Worm (Caenorhabditis elegans) whole organism, L2 larva: Measurements from ENCODE around the gene ZK228.3.

Source experiments
- F13H6.1 ChIP-seq: sonication (generic microtip); optimal IDR thresholded peaks from 2 replicates; lab custom pipeline; 2016; ENCODE audit warnings: missing genetic modification characterization, missing compliant biosample characterization
- R02D3.7 ChIP-seq: fragments of 150-350 bp; optimal IDR thresholded peaks from 2 replicates; lab custom pipeline; 2014; ENCODE audit warnings: missing biosample characterization, missing genetic modification characterization
- elt-1 ChIP-seq: fragments of 150-350 bp; optimal IDR thresholded peaks from 2 replicates; lab custom pipeline; 2014; ENCODE audit warnings: missing biosample characterization, missing genetic modification characterization
- elt-3 ChIP-seq: sonication (generic microtip); optimal IDR thresholded peaks from 2 replicates; lab custom pipeline; 2017; ENCODE audit warnings: missing biosample characterization, missing genetic modification characterization
- lin-11 ChIP-seq: fragments of 150-350 bp; sonication (generic microtip); optimal IDR thresholded peaks from 2 replicates; lab custom pipeline; 2014; ENCODE audit warnings: missing biosample characterization, missing genetic modification characterization, inconsistent platforms, mixed read lengths
- lin-13 ChIP-seq: fragments of 150-350 bp; optimal IDR thresholded peaks from 2 replicates; lab custom pipeline; 2014; ENCODE audit warnings: missing biosample characterization, missing genetic modification reagents, missing genetic modification characterization
- lin-39 ChIP-seq: fragments of 150-350 bp; optimal IDR thresholded peaks from 2 replicates; lab custom pipeline; 2014; ENCODE audit warnings: missing biosample characterization, missing genetic modification reagents, missing genetic modification characterization
- lsy-2 ChIP-seq, 2 experiments: fragments of 150-350 bp in 1 of 2; sonication (generic microtip) in 1 of 2; optimal IDR thresholded peaks; 2 replicates each; lab custom pipeline; 2014 to 2017; ENCODE audit warnings: missing biosample characterization in 2 of 2, missing genetic modification characterization in 2 of 2
- mdl-1 ChIP-seq, 2 experiments: fragments of 150-350 bp in 1 of 2; sonication (generic microtip) in 1 of 2; optimal IDR thresholded peaks; 2 replicates each; lab custom pipeline; 2017; ENCODE audit warnings: missing biosample characterization in 2 of 2, missing genetic modification characterization in 2 of 2
- nhr-10 ChIP-seq: sonication (generic microtip); optimal IDR thresholded peaks from 2 replicates; lab custom pipeline; 2017; ENCODE audit warnings: missing biosample characterization, missing genetic modification characterization
- nhr-25 ChIP-seq: fragments of 150-350 bp; sonication (generic microtip); optimal IDR thresholded peaks from 3 replicates; lab custom pipeline; 2014; ENCODE audit warnings: missing biosample characterization, missing genetic modification characterization

DNA sequence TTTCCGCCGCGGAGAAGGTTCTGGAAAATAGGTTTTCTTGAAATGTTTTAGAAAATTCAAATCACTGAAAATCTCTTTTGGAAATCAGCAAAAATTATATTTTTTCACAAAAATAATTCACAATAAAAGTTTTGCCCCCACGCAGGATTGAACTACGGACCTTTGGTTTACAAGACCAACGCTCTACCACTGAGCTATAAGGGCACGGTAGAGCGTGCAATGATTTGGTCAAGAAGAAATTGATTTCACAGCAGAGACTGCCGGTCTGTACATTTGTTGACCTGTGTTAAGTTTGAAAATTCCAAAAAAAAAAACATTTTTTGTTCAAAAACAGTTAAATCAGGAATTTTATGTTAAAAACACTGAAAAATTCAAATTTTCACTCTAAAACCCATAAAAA, 48.7 kb downstream of the ZK228.3 start:
- no peak for TF ChIP-seq nhr-10 (tag; lab: Kevin White, UChicago)
- no peak for TF ChIP-seq F13H6.1
- TF ChIP-seq lin-39 (tag; lab: Kevin White, UChicago), result no peak
- TF ChIP-seq elt-3 (tag; lab: Kevin White, UChicago), result no peak
- TF ChIP-seq lsy-2 (tag; optimal IDR thresholded peaks at IDR 0.05; lab: Kevin White, UChicago), result no peak
- no peak for TF ChIP-seq elt-1 (tag; lab: Kevin White, UChicago)
- no peak for TF ChIP-seq mdl-1 (tag; optimal IDR thresholded peaks at IDR 0.05; lab: Kevin White, UChicago)
- no peak for TF ChIP-seq nhr-25
- TF ChIP-seq lin-13, result no peak
- no peak for TF ChIP-seq R02D3.7 (tag; lab: Kevin White, UChicago)
- no peak for TF ChIP-seq lin-11 (tag; lab: Kevin White, UChicago)
